Worm (Caenorhabditis elegans): ENCODE measurements around the gene Y102A11A.3.
"Not testable (repeated sequence)": the region's sequence is repeated elsewhere in the genome, so short reads cannot be mapped to it uniquely, and the experiment has no call there.

The Y102A11A.3 gene

ce11 chrX:2013912-2014311 is 5.0 kb upstream of the Y102A11A.3 start:
- TF ChIP-seq unc-55 (GFP tag; optimal IDR thresholded peaks at IDR 0.05) (peak; percentile 60), elt-3 (tag; optimal IDR thresholded peaks at IDR 0.05) (no peak)

ce11 chrX:2014521-2014920 is 4.4 kb upstream of the Y102A11A.3 start:
- TF ChIP-seq sma-9 (GFP tag; optimal IDR thresholded peaks at IDR 0.05) (peak; percentile 27), sma-9 (tag; optimal IDR thresholded peaks at IDR 0.05) (no peak), nhr-12 (tag; optimal IDR thresholded peaks at IDR 0.05) (no peak), ztf-1 (GFP tag; conservative IDR thresholded peaks at IDR 0.05) (no peak), ZK546.5 (tag; optimal IDR thresholded peaks at IDR 0.05) (no peak), aly-2 (tag; optimal IDR thresholded peaks at IDR 0.05) (no peak), crh-2 (tag; optimal IDR thresholded peaks at IDR 0.05) (no peak), nhr-77 (tag; optimal IDR thresholded peaks at IDR 0.05) (no peak), fos-1 (tag; optimal IDR thresholded peaks at IDR 0.05) (peak; percentile 83), C34F6.9 (tag; optimal IDR thresholded peaks at IDR 0.05) (no peak), elt-1 (tag; optimal IDR thresholded peaks at IDR 0.05) (no peak), lin-39 (tag; optimal IDR thresholded peaks at IDR 0.05) (no peak), nhr-25 (tag; optimal IDR thresholded peaks at IDR 0.05) (no peak), ztf-11 (tag; optimal IDR thresholded peaks at IDR 0.05) (no peak), zag-1 (tag; optimal IDR thresholded peaks at IDR 0.05) (no peak), nhr-21 (tag; optimal IDR thresholded peaks at IDR 0.05) (no peak)

- TF ChIP-seq skn-1 (tag; optimal IDR thresholded peaks at IDR 0.05) = peak; percentile 19
- no peak for TF ChIP-seq elt-1 (tag; optimal IDR thresholded peaks at IDR 0.05)
- TF ChIP-seq R02D3.7 (tag; optimal IDR thresholded peaks at IDR 0.05) = no peak
- TF ChIP-seq fos-1 (tag; optimal IDR thresholded peaks at IDR 0.05) = peak; percentile 82
- TF ChIP-seq nhr-6 (tag; optimal IDR thresholded peaks at IDR 0.05) = no peak
- no peak for TF ChIP-seq dmd-4 (tag; optimal IDR thresholded peaks at IDR 0.05)
These were observed 737 bp upstream of the Y102A11A.3 start for ce11 chrX:2018211-2018610.

DNA sequence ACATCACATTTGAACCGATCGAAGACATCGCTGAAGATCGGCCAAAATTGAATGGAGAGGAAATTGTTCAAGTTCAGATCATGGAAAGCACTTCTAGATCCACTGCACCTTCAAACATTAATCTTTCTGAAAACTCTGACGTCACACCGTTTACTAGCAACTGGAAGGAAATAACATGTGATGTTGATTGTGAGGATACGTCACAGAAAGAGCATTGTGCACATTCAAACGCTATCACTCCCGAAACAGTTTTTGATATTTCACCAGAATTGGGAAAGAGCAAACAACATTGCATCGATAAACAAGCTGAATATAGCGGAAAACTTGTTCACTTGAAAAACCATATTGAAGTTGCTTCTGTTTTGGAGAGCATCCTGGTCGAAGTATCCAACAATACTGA is 2.6 kb downstream of the Y102A11A.3 start:
- TF ChIP-seq nhr-129 (tag; optimal IDR thresholded peaks at IDR 0.05) = no peak
- no peak for TF ChIP-seq lsy-2 (tag; optimal IDR thresholded peaks at IDR 0.05)

- TF ChIP-seq fos-1 (tag; optimal IDR thresholded peaks at IDR 0.05) = peak; percentile 13
These were observed 6.5 kb downstream of the Y102A11A.3 start for ce11 chrX:2025405-2025804.

- not testable (repeated sequence) for TF ChIP-seq nhr-21, dmd-4, aly-2 (tag; optimal IDR thresholded peaks at IDR 0.05)
These were observed 7.4 kb downstream of the Y102A11A.3 start, which contains the start of gene Y102A11A.2 for ce11 chrX:2026342-2026741. Y102A11A.2 (plus strand) TSS chrX:2026642.

- TF ChIP-seq ceh-82 (tag; optimal IDR thresholded peaks at IDR 0.05) (no peak), C34F6.9 (tag; optimal IDR thresholded peaks at IDR 0.05) (no peak)
These were observed 11.9 kb downstream of the Y102A11A.3 start for ce11 chrX:2030871-2031270.

DNA sequence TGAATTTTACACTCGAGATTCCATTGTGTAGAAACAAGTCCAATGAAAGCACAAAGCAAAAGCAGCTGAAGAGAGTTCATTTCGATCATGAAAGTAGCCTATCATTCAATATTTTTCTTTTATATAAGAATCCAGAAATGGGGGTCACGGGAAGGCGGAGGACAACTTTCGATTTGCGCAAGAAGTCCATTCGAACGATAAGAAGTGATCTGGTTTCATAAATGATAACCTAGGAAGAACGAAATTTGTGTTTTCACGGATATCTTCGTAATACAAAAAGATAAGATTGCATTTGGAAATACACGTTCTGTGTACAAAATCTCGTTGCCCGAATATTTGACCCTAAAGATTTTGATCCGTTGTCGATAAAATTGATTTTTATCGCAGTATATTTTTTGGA is 12.5 kb downstream of the Y102A11A.3 start, which contains the start of gene Y102A11A.5:
Gene Y102A11A.5, minus strand, starts transcription at position 175 of the 400 bp plus-strand sequence.
- TF ChIP-seq nhr-21 (tag; optimal IDR thresholded peaks at IDR 0.05) (peak; percentile 45), unc-55 (GFP tag; optimal IDR thresholded peaks at IDR 0.05) (no peak)

ce11 chrX:2035172-2035571 is 16.2 kb downstream of the Y102A11A.3 start, which contains the start of gene ergi-1:
ergi-1 (minus strand) TSS chrX:2035272.
- no peak for TF ChIP-seq C34F6.9 (tag; optimal IDR thresholded peaks at IDR 0.05)
- no peak for TF ChIP-seq zag-1 (tag; optimal IDR thresholded peaks at IDR 0.05)
- no peak for TF ChIP-seq nhr-6 (tag; optimal IDR thresholded peaks at IDR 0.05)
- no peak for TF ChIP-seq unc-39 (tag; optimal IDR thresholded peaks at IDR 0.05)
- TF ChIP-seq F13H6.1 (tag; optimal IDR thresholded peaks at IDR 0.05) = no peak
- no peak for TF ChIP-seq nhr-11 (tag; optimal IDR thresholded peaks at IDR 0.05)
- TF ChIP-seq crh-2 (tag; optimal IDR thresholded peaks at IDR 0.05) = no peak
- TF ChIP-seq ceh-82 (tag; optimal IDR thresholded peaks at IDR 0.05) = no peak
- TF ChIP-seq mab-5 (tag; optimal IDR thresholded peaks at IDR 0.05) = no peak
- TF ChIP-seq egl-27 (tag; optimal IDR thresholded peaks at IDR 0.05) = no peak
- TF ChIP-seq nhr-129 (tag; optimal IDR thresholded peaks at IDR 0.05) = no peak
- TF ChIP-seq R02D3.7 (tag; optimal IDR thresholded peaks at IDR 0.05) = no peak
- TF ChIP-seq sem-4 (tag; optimal IDR thresholded peaks at IDR 0.05) = no peak
